Worm (Caenorhabditis elegans): ENCODE measurements around the gene fbxc-22.

DNA sequence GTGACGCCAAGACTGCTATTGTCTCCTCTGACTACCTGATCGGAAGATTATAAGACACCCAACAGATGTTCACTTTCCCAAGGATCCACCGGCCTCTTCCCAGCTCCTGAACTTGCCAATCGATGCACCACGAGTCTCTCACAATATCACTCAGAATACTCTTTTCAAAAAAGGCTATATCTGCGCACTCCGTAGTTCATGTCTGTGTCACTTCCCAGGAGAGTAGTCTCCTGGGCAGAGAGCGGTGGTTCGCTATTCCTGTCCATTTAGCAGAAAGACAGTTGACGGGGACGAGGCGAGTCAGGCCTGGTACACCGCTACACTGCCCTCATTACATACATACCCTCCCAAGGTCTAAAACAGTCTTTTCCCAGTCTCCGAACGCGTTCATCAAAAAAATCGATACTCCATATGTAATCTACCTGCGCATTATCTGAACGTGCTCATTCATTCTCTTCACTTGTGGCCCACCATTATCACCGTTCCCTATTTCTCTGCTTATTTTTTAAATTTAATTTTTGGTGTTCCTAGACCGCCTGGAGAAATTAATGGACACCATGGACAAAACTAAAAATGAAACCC is 24.0 kb upstream of the fbxc-22 start, which contains the start of gene btb-6:
- no peak for TF ChIP-seq zag-1 (tag; optimal IDR thresholded peaks at IDR 0.05)
- TF ChIP-seq sma-3 (GFP tag; optimal IDR thresholded peaks at IDR 0.05) = no peak
